Worm (Caenorhabditis elegans) whole organism, mixed stage, embryonic: Measurements from ENCODE around the gene ttbk-4.

Experiments
- blmp-1 ChIP-seq: fragments of 150-350 bp; optimal IDR thresholded peaks from 2 replicates; lab custom pipeline; 2014; ENCODE audit warnings: missing biosample characterization, missing genetic modification characterization
- ceh-43 ChIP-seq: fragments of 200-800 bp; sonication (Bioruptor generic); optimal IDR thresholded peaks from 2 replicates; lab custom pipeline; 2018; ENCODE audit warnings: mild to moderate bottlenecking, missing genetic modification characterization, moderate library complexity, missing compliant biosample characterization
- ces-1 ChIP-seq: fragments of 150-350 bp; optimal IDR thresholded peaks from 2 replicates; lab custom pipeline; 2014; ENCODE audit warnings: missing biosample characterization, missing genetic modification reagents, missing genetic modification characterization
- cnd-1 ChIP-seq: fragments of 200-800 bp; sonication (Bioruptor generic); optimal IDR thresholded peaks from 2 replicates; lab custom pipeline; 2018; ENCODE audit warnings: mild to moderate bottlenecking, missing genetic modification characterization, missing compliant biosample characterization
- elt-1 ChIP-seq: sonication (generic microtip); optimal IDR thresholded peaks from 2 replicates; lab custom pipeline; 2017; ENCODE audit warnings: missing genetic modification characterization, mild to moderate bottlenecking, missing compliant biosample characterization, antibody characterized with exemption, moderate library complexity, borderline replicate concordance; ENCODE audit not compliant: insufficient read depth
- lin-13 ChIP-seq: fragments of 150-350 bp; optimal IDR thresholded peaks from 2 replicates; lab custom pipeline; 2014; ENCODE audit warnings: missing biosample characterization, missing genetic modification characterization
- lsy-2 ChIP-seq: fragments of 150-350 bp; optimal IDR thresholded peaks from 2 replicates; lab custom pipeline; 2014; ENCODE audit warnings: missing biosample characterization, missing genetic modification characterization
- mep-1 ChIP-seq: fragments of 150-350 bp; optimal IDR thresholded peaks from 2 replicates; lab custom pipeline; 2017; ENCODE audit warnings: missing biosample characterization, missing genetic modification reagents, missing genetic modification characterization, inconsistent platforms
- nhr-237 ChIP-seq: fragments of 150-350 bp; optimal IDR thresholded peaks from 2 replicates; lab custom pipeline; 2014; ENCODE audit warnings: missing biosample characterization, missing genetic modification characterization
- nhr-28 ChIP-seq: fragments of 150-350 bp; optimal IDR thresholded peaks from 2 replicates; lab custom pipeline; 2014; ENCODE audit warnings: missing biosample characterization, missing genetic modification characterization
- snpc-4 ChIP-seq: fragments of 150-350 bp; optimal IDR thresholded peaks from 2 replicates; lab custom pipeline; 2014; ENCODE audit warnings: missing biosample characterization, missing genetic modification characterization
- tbx-8 ChIP-seq: fragments of 200-800 bp; sonication (Bioruptor generic); optimal IDR thresholded peaks from 2 replicates; lab custom pipeline; 2018; ENCODE audit warnings: mild to moderate bottlenecking, missing genetic modification characterization, moderate library complexity, missing compliant biosample characterization
- unc-39 ChIP-seq: fragments of 150-350 bp; optimal IDR thresholded peaks from 2 replicates; lab custom pipeline; 2014; ENCODE audit warnings: missing biosample characterization, missing genetic modification characterization
- ztf-11 ChIP-seq: fragments of 150-350 bp; optimal IDR thresholded peaks from 2 replicates; lab custom pipeline; 2014; ENCODE audit warnings: missing biosample characterization, missing genetic modification characterization

- no peak for TF ChIP-seq elt-1 (tag; lab: Kevin White, UChicago)
- TF ChIP-seq ces-1 (GFP tag; lab: Kevin White, UChicago): no peak
- TF ChIP-seq blmp-1 (tag; lab: Kevin White, UChicago): peak; percentile 90
- no peak for TF ChIP-seq nhr-237 (tag; lab: Kevin White, UChicago)
- TF ChIP-seq ztf-11 (tag; lab: Kevin White, UChicago): no peak
- no peak for TF ChIP-seq tbx-8 (GFP tag; lab: Kevin White, UChicago)
- no peak for TF ChIP-seq ceh-43
- TF ChIP-seq snpc-4 (tag; lab: Kevin White, UChicago): no peak
- TF ChIP-seq lsy-2 (tag; lab: Kevin White, UChicago): no peak
- TF ChIP-seq cnd-1 (tag; lab: Kevin White, UChicago): no peak
- no peak for TF ChIP-seq unc-39 (tag; lab: Kevin White, UChicago)
- TF ChIP-seq nhr-28 (tag; lab: Kevin White, UChicago): no peak
- no peak for TF ChIP-seq lin-13
- TF ChIP-seq mep-1: no peak
Observed at ce11 chrIV:10089777-10090176, 14.8 kb upstream of the ttbk-4 start, which contains the start of gene ttr-39.
